Fruit fly (Drosophila melanogaster) whole organism, pupa: Measurements from ENCODE around the gene CG5056.

Experiments
- CG10348 ChIP-seq: fragments of 200-800 bp; sonication (Bioruptor generic); IDR thresholded peaks from 2 replicates; pipeline ENCODE4 v1.3.6; 2022; ENCODE audit warnings: missing biosample characterization, missing genetic modification characterization
- CG12605 ChIP-seq: fragments of 200-800 bp; sonication (Bioruptor generic); IDR thresholded peaks from 2 replicates; pipeline ENCODE4 v1.3.6; 2022; ENCODE audit warnings: missing biosample characterization, missing genetic modification characterization
- CG14655 ChIP-seq: fragments of 200-800 bp; sonication (Bioruptor generic); optimal IDR thresholded peaks from 3 replicates; lab custom pipeline; 2017; ENCODE audit warnings: mild to moderate bottlenecking, missing biosample characterization, missing genetic modification reagents, missing genetic modification characterization
- CG15710 ChIP-seq: fragments of 200-800 bp; sonication (Bioruptor generic); optimal IDR thresholded peaks from 2 replicates; lab custom pipeline; 2018; ENCODE audit warnings: missing biosample characterization, mild to moderate bottlenecking, missing genetic modification characterization, moderate library complexity
- CG17806 ChIP-seq: fragments of 200-800 bp; sonication (Bioruptor generic); optimal IDR thresholded peaks from 2 replicates; lab custom pipeline; 2018; ENCODE audit warnings: missing biosample characterization, mild to moderate bottlenecking, missing genetic modification characterization, moderate library complexity
- CG32121 ChIP-seq: fragments of 200-800 bp; sonication (Bioruptor generic); IDR thresholded peaks from 2 replicates; pipeline ENCODE4 v1.3.6; 2022; ENCODE audit warnings: missing biosample characterization, missing genetic modification characterization
- CG34367 ChIP-seq: fragments of 200-800 bp; sonication (Bioruptor generic); optimal IDR thresholded peaks from 2 replicates; lab custom pipeline; 2018; ENCODE audit warnings: missing biosample characterization, mild to moderate bottlenecking, missing genetic modification characterization
- CG4496 ChIP-seq: fragments of 200-800 bp; sonication (Bioruptor generic); IDR thresholded peaks from 3 replicates; pipeline ENCODE4 v1.3.6; 2022; ENCODE audit warnings: missing biosample characterization, missing genetic modification characterization
- CG8159 ChIP-seq: fragments of 200-800 bp; sonication (Bioruptor generic); optimal IDR thresholded peaks from 3 replicates; lab custom pipeline; 2018; ENCODE audit warnings: missing biosample characterization, mild to moderate bottlenecking, missing genetic modification characterization, moderate library complexity
- CG8301 ChIP-seq: fragments of 200-800 bp; sonication (Bioruptor generic); optimal IDR thresholded peaks from 2 replicates; lab custom pipeline; 2018; ENCODE audit warnings: missing biosample characterization, mild to moderate bottlenecking, missing genetic modification characterization
- CG9948 ChIP-seq: fragments of 200-800 bp; sonication (Bioruptor generic); optimal IDR thresholded peaks from 2 replicates; lab custom pipeline; 2018; ENCODE audit warnings: missing biosample characterization, mild to moderate bottlenecking, missing genetic modification characterization, moderate library complexity
- D1 ChIP-seq: fragments of 200-800 bp; sonication (Bioruptor generic); optimal IDR thresholded peaks from 2 replicates; lab custom pipeline; 2018; ENCODE audit warnings: missing biosample characterization, mild to moderate bottlenecking, missing genetic modification characterization, moderate library complexity
- EcR ChIP-seq: fragments of 200-800 bp; sonication (Bioruptor generic); optimal IDR thresholded peaks from 3 replicates; lab custom pipeline; 2019; ENCODE audit warnings: missing biosample characterization, missing genetic modification characterization, mild to moderate bottlenecking, moderate library complexity, missing genetic modification reagents
- Ets98B ChIP-seq: fragments of 200-800 bp; sonication (Bioruptor generic); IDR thresholded peaks from 2 replicates; pipeline ENCODE4 v1.3.6; 2022; ENCODE audit warnings: missing biosample characterization, missing genetic modification characterization
- Pif1A ChIP-seq: fragments of 200-800 bp; sonication (Bioruptor generic); optimal IDR thresholded peaks from 3 replicates; lab custom pipeline; 2016; ENCODE audit warnings: missing biosample characterization, missing genetic modification characterization
- Pif1B ChIP-seq: fragments of 200-800 bp; sonication (Bioruptor generic); optimal IDR thresholded peaks from 3 replicates; lab custom pipeline; 2016; ENCODE audit warnings: missing biosample characterization, missing genetic modification characterization
- Snoo ChIP-seq: fragments of 200-800 bp; sonication (Bioruptor generic); optimal IDR thresholded peaks from 3 replicates; lab custom pipeline; 2017; ENCODE audit warnings: missing biosample characterization, mild to moderate bottlenecking, missing genetic modification characterization, inconsistent platforms
- fd96Ca ChIP-seq: fragments of 200-800 bp; sonication (Bioruptor generic); IDR thresholded peaks from 3 replicates; pipeline ENCODE4 v1.3.6; 2022; ENCODE audit warnings: missing biosample characterization, missing genetic modification characterization
- gl ChIP-seq: fragments of 200-800 bp; sonication (Bioruptor generic); optimal IDR thresholded peaks from 2 replicates; lab custom pipeline; 2018; ENCODE audit warnings: missing biosample characterization, mild to moderate bottlenecking, missing genetic modification characterization
- rn ChIP-seq: fragments of 200-800 bp; sonication (Bioruptor generic); IDR thresholded peaks from 2 replicates; pipeline ENCODE4 v1.3.6; 2022; ENCODE audit warnings: missing biosample characterization, missing genetic modification characterization

The CG5056 gene

dm6 chr2L:10395642-10396487 lies 29.4 kb downstream of the CG5056 start, which contains the start of gene Mdh1:
TSS of gene Mdh1 (minus strand) at chr2L:10396332.
- TF ChIP-seq EcR (GFP tag; lab: Kevin White, UChicago) (peak; percentile 20), Snoo (tag; lab: Kevin White, UChicago) (no peak)

dm6 chr2L:10396488-10396824 lies 30.0 kb downstream of the CG5056 start, which contains the start of gene Cnot4:
TSS of gene Cnot4 (plus strand) at chr2L:10396716.
- TF ChIP-seq CG34367 = no peak
- no peak for TF ChIP-seq CG8301 (tag; lab: Kevin White, UChicago)
- no peak for TF ChIP-seq CG8159 (tag; lab: Kevin White, UChicago)
- TF ChIP-seq CG15710 (tag; lab: Kevin White, UChicago) = no peak
- TF ChIP-seq Pif1A (GFP tag; lab: Kevin White, UChicago) = no peak
- TF ChIP-seq CG12605 (GFP tag; lab: Robert Waterston, UW) = no peak
- no peak for TF ChIP-seq CG9948 (tag; lab: Kevin White, UChicago)
- no peak for TF ChIP-seq rn (GFP tag; lab: Robert Waterston, UW)
- no peak for TF ChIP-seq Snoo (tag; lab: Kevin White, UChicago)
- no peak for TF ChIP-seq CG32121 (GFP tag; lab: Robert Waterston, UW)
- no peak for TF ChIP-seq Pif1B
- no peak for TF ChIP-seq gl (tag; lab: Kevin White, UChicago)

dm6 chr2L:10396877-10397587 lies 30.5 kb downstream of the CG5056 start:
- TF ChIP-seq EcR (GFP tag; lab: Kevin White, UChicago) (peak; percentile 41), Pif1B (peak; percentile 28), CG10348 (GFP tag; lab: Robert Waterston, UW) (no peak), CG8159 (tag; lab: Kevin White, UChicago) (no peak)

DNA sequence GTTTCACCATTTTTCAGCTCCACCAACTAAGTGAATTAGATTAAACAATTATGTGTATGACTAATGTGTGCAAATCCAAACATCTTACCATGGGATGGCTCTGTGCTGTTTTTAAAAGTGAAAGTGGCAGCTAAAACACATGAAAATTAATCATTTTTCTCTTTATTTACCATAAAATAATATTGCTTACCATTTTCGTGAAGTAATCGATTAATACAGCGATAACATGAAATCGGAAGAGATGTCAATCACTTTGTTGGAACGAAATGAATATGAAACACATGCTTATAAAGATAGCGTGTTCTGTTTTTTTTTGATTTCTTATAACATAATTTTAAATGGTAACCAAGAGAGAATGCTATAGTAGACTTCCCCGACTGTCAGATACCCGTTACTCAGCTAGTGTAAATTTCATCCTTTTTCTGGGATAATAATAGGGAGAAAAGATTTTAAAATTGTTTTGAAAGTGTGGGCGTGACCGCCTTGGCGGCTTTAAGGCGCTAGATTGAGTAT lies 37.4 kb downstream of the CG5056 start:
- TF ChIP-seq CG4496 (no peak), CG10348 (GFP tag; lab: Robert Waterston, UW) (no peak), CG34367 (no peak), CG12605 (GFP tag; lab: Robert Waterston, UW) (no peak), rn (GFP tag; lab: Robert Waterston, UW) (no peak), EcR (GFP tag; lab: Kevin White, UChicago) (no peak), Pif1A (GFP tag; lab: Kevin White, UChicago) (no peak), CG17806 (tag; lab: Kevin White, UChicago) (no peak), CG15710 (tag; lab: Kevin White, UChicago) (no peak), fd96Ca (GFP tag; lab: Robert Waterston, UW) (no peak)

DNA sequence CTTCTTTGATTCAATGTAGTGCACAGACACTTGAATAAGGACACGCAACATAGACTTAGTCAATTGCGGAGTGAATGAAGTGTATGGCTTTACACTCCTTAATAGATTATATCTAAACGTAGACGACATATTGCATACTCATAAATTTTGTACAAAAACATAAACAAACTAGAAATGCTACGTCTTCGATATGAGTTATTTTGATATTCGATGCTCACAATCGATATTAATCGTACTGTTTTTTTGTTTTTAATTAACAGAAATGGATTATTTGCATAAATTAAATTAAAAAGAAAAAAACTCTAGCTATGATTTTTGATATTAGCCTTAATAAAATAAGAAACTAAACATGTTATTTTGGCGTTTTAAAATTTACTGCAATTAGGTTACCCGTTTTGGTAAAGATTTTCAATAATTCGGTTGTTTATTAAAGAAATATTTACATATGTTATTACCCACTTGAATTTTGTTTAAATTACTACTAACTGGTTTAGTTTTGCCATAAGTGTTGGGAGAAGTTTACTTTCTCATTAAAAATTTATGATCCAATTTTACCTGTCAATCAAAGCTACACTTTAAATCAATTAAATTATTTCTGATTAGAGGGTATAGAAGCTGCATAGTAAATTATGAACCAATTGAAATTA lies 38.6 kb downstream of the CG5056 start, which contains the start of the genes CG17768, LSm-4 and Ir31a:
Gene CG17768, minus strand, starts transcription at position 196 of the 647 bp plus-strand sequence.
Gene LSm-4, minus strand, starts transcription at position 196 of the 647 bp plus-strand sequence.
Gene Ir31a, plus strand, starts transcription at position 558 of the 647 bp plus-strand sequence.
- no peak for TF ChIP-seq CG17806 (tag; lab: Kevin White, UChicago)
- TF ChIP-seq CG9948 (tag; lab: Kevin White, UChicago) = no peak
- TF ChIP-seq CG14655 (GFP tag; lab: Kevin White, UChicago) = no peak
- TF ChIP-seq D1 (tag; lab: Kevin White, UChicago) = no peak
- TF ChIP-seq CG34367 = no peak
- TF ChIP-seq Ets98B (GFP tag; lab: Robert Waterston, UW) = no peak
- no peak for TF ChIP-seq CG8301 (tag; lab: Kevin White, UChicago)
- TF ChIP-seq gl (tag; lab: Kevin White, UChicago) = no peak
- TF ChIP-seq CG12605 (GFP tag; lab: Robert Waterston, UW) = no peak
- no peak for TF ChIP-seq CG15710 (tag; lab: Kevin White, UChicago)

dm6 chr2L:10408122-10408576 lies 41.7 kb downstream of the CG5056 start, which contains the start of the genes Ip259 and RpS27A:
TSS of gene Ip259 (plus strand) at chr2L:10408352.
TSS of gene RpS27A (plus strand) at chr2L:10408352.
- TF ChIP-seq CG4496 (peak; percentile 83; the same call in 2 of the 3 replicates), CG9948 (tag; lab: Kevin White, UChicago) (no peak), Ets98B (GFP tag; lab: Robert Waterston, UW) (no peak), CG17806 (tag; lab: Kevin White, UChicago) (peak; percentile 20), gl (tag; lab: Kevin White, UChicago) (peak; percentile 52), CG34367 (peak; percentile 67), Pif1A (GFP tag; lab: Kevin White, UChicago) (no peak), CG8159 (tag; lab: Kevin White, UChicago) (no peak), Snoo (tag; lab: Kevin White, UChicago) (peak; percentile 85), CG12605 (GFP tag; lab: Robert Waterston, UW) (no peak), CG32121 (GFP tag; lab: Robert Waterston, UW) (peak; percentile 50; the same call in 1 of the 2 replicates), CG15710 (tag; lab: Kevin White, UChicago) (peak; percentile 62)
